Worm (Caenorhabditis elegans): ENCODE results near the gene ZK455.5.

ZK455.5 gene

ce11 chrX:11326827-11327226, at the start of gene ZK455.5:
Gene ZK455.5, minus strand, starts transcription at chrX:11326927.
- TF ChIP-seq dao-5 (tag; optimal IDR thresholded peaks at IDR 0.05) (no peak), him-1 (tag; optimal IDR thresholded peaks at IDR 0.05) (no peak), W03F9.2 (tag; optimal IDR thresholded peaks at IDR 0.05) (no peak)

ce11 chrX:11375509-11375908, 48.8 kb upstream of the ZK455.5 start, which contains the start of gene F42E11.3:
Gene F42E11.3, minus strand, starts transcription at chrX:11375609.
- TF ChIP-seq W03F9.2 (tag; optimal IDR thresholded peaks at IDR 0.05) (no peak), him-1 (tag; optimal IDR thresholded peaks at IDR 0.05) (no peak), dao-5 (tag; optimal IDR thresholded peaks at IDR 0.05) (no peak)

- TF ChIP-seq him-1 (tag; optimal IDR thresholded peaks at IDR 0.05): no peak
- TF ChIP-seq W03F9.2 (tag; optimal IDR thresholded peaks at IDR 0.05): no peak
- TF ChIP-seq dao-5 (tag; optimal IDR thresholded peaks at IDR 0.05): no peak
These were observed 43.4 kb upstream of the ZK455.5 start for ce11 chrX:11370090-11370489.

ce11 chrX:11368845-11369244, 42.1 kb upstream of the ZK455.5 start:
- TF ChIP-seq W03F9.2 (tag; optimal IDR thresholded peaks at IDR 0.05) (no peak), him-1 (tag; optimal IDR thresholded peaks at IDR 0.05) (no peak), dao-5 (tag; optimal IDR thresholded peaks at IDR 0.05) (no peak)

- TF ChIP-seq him-1 (tag; optimal IDR thresholded peaks at IDR 0.05) (no peak), W03F9.2 (tag; optimal IDR thresholded peaks at IDR 0.05) (no peak), dao-5 (tag; optimal IDR thresholded peaks at IDR 0.05) (no peak)
These were observed 41.7 kb upstream of the ZK455.5 start, which contains the start of gene ttyh-1 for ce11 chrX:11368417-11368816. Gene ttyh-1, plus strand, starts transcription at chrX:11368717.

DNA sequence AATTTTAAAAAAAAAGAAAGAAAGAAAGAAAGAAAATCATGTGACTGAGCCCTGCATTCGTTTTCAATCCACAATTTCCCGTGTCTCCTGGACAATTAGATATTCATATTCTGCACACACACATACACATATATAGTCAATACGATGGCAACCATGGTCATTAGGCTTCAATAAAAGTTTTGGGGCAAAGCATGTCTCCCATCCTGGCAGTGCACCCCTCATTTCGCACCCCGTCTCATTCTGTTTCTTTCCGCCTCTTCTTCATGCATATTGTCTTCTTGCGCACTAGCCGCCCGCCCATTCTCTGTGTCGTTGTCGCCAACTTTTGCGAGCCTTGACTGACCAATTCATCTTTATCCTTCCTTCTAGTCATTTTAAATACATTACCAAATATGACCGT, 40.9 kb upstream of the ZK455.5 start:
- TF ChIP-seq him-1 (tag; optimal IDR thresholded peaks at IDR 0.05) (no peak), W03F9.2 (tag; optimal IDR thresholded peaks at IDR 0.05) (no peak), dao-5 (tag; optimal IDR thresholded peaks at IDR 0.05) (no peak)

- TF ChIP-seq him-1 (tag; optimal IDR thresholded peaks at IDR 0.05): no peak
These were observed 40.4 kb upstream of the ZK455.5 start for ce11 chrX:11367087-11367486.

ce11 chrX:11365995-11366394, 39.3 kb upstream of the ZK455.5 start:
- TF ChIP-seq W03F9.2 (tag; optimal IDR thresholded peaks at IDR 0.05) (no peak), him-1 (tag; optimal IDR thresholded peaks at IDR 0.05) (no peak), dao-5 (tag; optimal IDR thresholded peaks at IDR 0.05) (no peak)

- TF ChIP-seq W03F9.2 (tag; optimal IDR thresholded peaks at IDR 0.05): no peak
- no peak for TF ChIP-seq him-1 (tag; optimal IDR thresholded peaks at IDR 0.05)
- no peak for TF ChIP-seq dao-5 (tag; optimal IDR thresholded peaks at IDR 0.05)
These were observed 38.2 kb upstream of the ZK455.5 start for ce11 chrX:11364914-11365313.

DNA sequence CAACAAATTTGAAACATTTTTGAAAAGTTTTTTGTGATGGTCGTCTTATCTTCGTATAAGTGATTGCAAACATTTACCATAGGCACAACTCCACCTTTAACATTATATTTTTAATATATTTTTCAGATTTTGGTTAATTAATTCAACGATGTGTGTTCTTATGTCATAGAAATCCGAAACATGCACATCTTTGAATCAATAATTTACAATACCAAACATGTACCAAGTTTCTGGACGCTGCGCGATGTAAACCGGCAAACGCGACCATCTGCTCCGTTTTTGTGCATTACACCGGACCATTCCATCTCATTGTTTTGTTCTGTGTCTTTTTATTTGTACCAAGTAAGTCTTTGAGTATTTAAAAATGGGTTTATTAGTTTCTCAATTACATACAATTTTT, 30.8 kb upstream of the ZK455.5 start, which contains the start of gene pgp-4:
Gene pgp-4 (plus strand): TSS at position 301 of the 400 bp plus-strand sequence.
- TF ChIP-seq W03F9.2 (tag; optimal IDR thresholded peaks at IDR 0.05): no peak
- no peak for TF ChIP-seq dao-5 (tag; optimal IDR thresholded peaks at IDR 0.05)
- no peak for TF ChIP-seq him-1 (tag; optimal IDR thresholded peaks at IDR 0.05)

DNA sequence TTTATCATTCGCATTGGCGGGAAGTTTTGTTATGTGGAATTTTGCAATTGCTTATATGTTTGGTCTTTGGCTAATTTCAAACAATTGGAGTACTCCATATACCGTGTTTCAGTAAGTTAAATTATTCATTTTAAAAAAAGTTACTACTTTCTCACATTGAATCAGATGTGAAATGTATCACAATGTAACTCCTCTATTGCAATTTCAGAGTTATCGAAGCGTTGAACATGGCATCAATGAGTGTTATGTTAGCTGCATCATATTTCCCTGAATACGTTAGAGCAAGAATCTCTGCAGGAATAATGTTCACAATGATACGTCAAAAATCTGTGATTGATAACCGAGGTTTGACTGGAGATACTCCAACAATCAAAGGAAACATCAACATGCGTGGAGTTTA, 29.1 kb upstream of the ZK455.5 start:
- TF ChIP-seq W03F9.2 (tag; optimal IDR thresholded peaks at IDR 0.05) (no peak), him-1 (tag; optimal IDR thresholded peaks at IDR 0.05) (no peak), dao-5 (tag; optimal IDR thresholded peaks at IDR 0.05) (no peak)

DNA sequence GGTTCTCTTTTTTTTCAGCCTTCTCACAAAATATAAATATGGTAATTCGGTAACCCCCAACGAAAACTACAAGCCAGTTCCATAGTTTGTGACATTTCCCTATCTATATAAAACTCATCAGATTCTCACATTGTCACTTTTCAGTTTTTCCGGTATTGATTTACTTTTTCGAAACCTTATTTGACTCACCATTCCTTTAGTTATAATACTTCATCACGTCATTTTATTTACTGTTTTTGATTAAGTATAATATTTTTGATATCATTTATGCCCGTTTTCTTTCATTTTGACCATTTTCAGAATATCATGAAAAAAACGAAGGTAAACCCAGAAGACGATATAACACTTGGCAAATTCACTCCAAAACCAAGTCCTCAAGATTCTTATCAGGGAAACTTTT, 25.1 kb upstream of the ZK455.5 start, which contains the start of gene pgp-3:
Gene pgp-3 (plus strand): TSS at position 301 of the 400 bp plus-strand sequence.
- TF ChIP-seq dao-5 (tag; optimal IDR thresholded peaks at IDR 0.05) (no peak), him-1 (tag; optimal IDR thresholded peaks at IDR 0.05) (no peak), W03F9.2 (tag; optimal IDR thresholded peaks at IDR 0.05) (no peak)

ce11 chrX:11351288-11351687, 24.6 kb upstream of the ZK455.5 start:
- no peak for TF ChIP-seq him-1 (tag; optimal IDR thresholded peaks at IDR 0.05)
- no peak for TF ChIP-seq W03F9.2 (tag; optimal IDR thresholded peaks at IDR 0.05)
- no peak for TF ChIP-seq dao-5 (tag; optimal IDR thresholded peaks at IDR 0.05)

DNA sequence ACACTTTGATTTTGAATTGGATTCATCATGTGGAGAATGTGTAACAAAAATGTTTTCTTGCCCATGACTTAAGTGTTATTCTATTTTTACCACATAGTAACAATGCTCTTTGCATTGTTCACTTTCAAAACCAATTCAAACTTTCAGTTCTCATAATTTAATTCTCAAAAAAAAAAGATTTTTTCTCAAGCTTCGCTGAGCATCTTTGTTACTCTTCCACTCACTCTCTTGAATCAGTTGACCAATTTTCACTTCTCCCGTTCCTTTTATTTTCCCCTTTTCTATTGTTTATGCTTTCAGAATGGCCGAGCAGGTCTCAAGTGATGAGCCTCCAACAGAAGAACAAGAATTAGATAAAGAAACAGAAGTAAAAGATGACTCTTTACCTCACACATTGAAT, 19.4 kb upstream of the ZK455.5 start, which contains the start of gene oct-2:
Gene oct-2 (plus strand): TSS at position 301 of the 400 bp plus-strand sequence.
- TF ChIP-seq dao-5 (tag; optimal IDR thresholded peaks at IDR 0.05): no peak
- TF ChIP-seq him-1 (tag; optimal IDR thresholded peaks at IDR 0.05): no peak
- TF ChIP-seq W03F9.2 (tag; optimal IDR thresholded peaks at IDR 0.05): no peak

ce11 chrX:11345471-11345870, 18.7 kb upstream of the ZK455.5 start:
- no peak for TF ChIP-seq him-1 (tag; optimal IDR thresholded peaks at IDR 0.05)
- TF ChIP-seq dao-5 (tag; optimal IDR thresholded peaks at IDR 0.05): no peak
- TF ChIP-seq W03F9.2 (tag; optimal IDR thresholded peaks at IDR 0.05): no peak
